Worm (Caenorhabditis elegans): Measurements from ENCODE around the gene klf-1.
A peak's percentile ranks its signal among the peaks of the same experiment; 100 is the strongest.

Gene klf-1

DNA sequence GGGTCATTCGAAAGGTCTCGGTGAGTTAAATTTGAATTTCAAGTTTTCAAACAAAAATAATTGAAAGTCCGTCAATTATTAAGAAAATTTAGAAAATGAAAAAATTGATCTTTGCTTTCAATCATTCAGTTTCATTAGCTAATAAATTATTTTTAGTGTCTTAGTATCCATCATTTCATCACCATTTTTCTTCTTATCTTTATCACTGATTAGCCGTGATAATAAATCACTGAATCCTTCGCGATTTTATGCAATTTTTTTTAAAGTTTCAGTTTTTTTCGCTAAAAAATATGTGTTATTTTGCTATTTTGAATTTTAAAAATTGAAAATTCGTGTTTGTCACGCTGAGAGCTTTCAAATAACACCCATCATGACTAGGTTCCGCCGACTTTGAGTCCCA lies 5.6 kb upstream of the klf-1 start:
- TF ChIP-seq ztf-22 (GFP tag; optimal IDR thresholded peaks at IDR 0.05): no peak
- no peak for TF ChIP-seq sptf-2 (GFP tag; optimal IDR thresholded peaks at IDR 0.05)
- TF ChIP-seq let-607 (tag; optimal IDR thresholded peaks at IDR 0.05): no peak
- TF ChIP-seq D2030.7 (GFP tag; IDR thresholded peaks at IDR 0.05): no peak
- TF ChIP-seq snpc-3.4 (tag; optimal IDR thresholded peaks at IDR 0.05): no peak
- TF ChIP-seq madf-3 (GFP tag; IDR thresholded peaks at IDR 0.05): no peak
- TF ChIP-seq snpc-4 (GFP tag; optimal IDR thresholded peaks at IDR 0.05): no peak
- no peak for TF ChIP-seq snpc-4 (tag; optimal IDR thresholded peaks at IDR 0.05)
- no peak for TF ChIP-seq B0035.1 (tag; optimal IDR thresholded peaks at IDR 0.05)
- TF ChIP-seq Y95B8A.8 (GFP tag; IDR thresholded peaks at IDR 0.05): no peak
- TF ChIP-seq dox-1 (GFP tag; IDR thresholded peaks at IDR 0.05): no peak
- TF ChIP-seq F33H1.4 (GFP tag; IDR thresholded peaks at IDR 0.05): no peak
- TF ChIP-seq madf-6 (GFP tag; IDR thresholded peaks at IDR 0.05): no peak
- no peak for TF ChIP-seq ztf-25 (GFP tag; IDR thresholded peaks at IDR 0.05)
- TF ChIP-seq bed-2 (GFP tag; IDR thresholded peaks at IDR 0.05): no peak
- TF ChIP-seq hlh-12 (tag; optimal IDR thresholded peaks at IDR 0.05): no peak
- no peak for TF ChIP-seq sea-2 (GFP tag; IDR thresholded peaks at IDR 0.05)
- TF ChIP-seq nfyb-1 (GFP tag; IDR thresholded peaks at IDR 0.05): no peak
- TF ChIP-seq F10E7.11 (tag; optimal IDR thresholded peaks at IDR 0.05): no peak
- TF ChIP-seq ztf-26 (tag; optimal IDR thresholded peaks at IDR 0.05): no peak
- no peak for TF ChIP-seq lsy-27 (tag; optimal IDR thresholded peaks at IDR 0.05; ENCODE audit: borderline replicate concordance, insufficient read depth)

DNA sequence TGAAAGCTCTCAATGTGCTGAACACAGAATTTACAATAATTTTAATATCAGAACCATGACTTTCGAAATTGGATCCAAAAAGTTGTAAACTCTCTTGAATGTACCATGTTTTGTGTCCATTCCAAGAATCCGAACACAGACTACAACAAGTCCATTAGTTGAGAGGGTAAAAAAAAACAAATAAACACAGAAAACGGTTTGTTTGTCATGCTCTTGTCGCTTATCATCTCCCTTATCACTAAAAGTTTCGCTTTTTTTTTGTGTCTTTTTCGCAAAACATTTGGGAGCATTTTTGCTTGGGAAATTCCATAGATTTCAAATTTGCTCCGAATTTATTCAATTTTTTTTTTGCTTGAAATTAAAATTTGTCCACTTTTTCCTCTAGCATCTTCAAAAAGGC lies 5.1 kb upstream of the klf-1 start:
- TF ChIP-seq egl-18 (GFP tag; IDR thresholded peaks at IDR 0.05) (no peak), let-607 (tag; optimal IDR thresholded peaks at IDR 0.05) (no peak), F39B2.1 (GFP tag; IDR thresholded peaks at IDR 0.05) (no peak), repo-1 (tag; optimal IDR thresholded peaks at IDR 0.05) (no peak), mxl-1 (tag; optimal IDR thresholded peaks at IDR 0.05) (no peak), aptf-3 (GFP tag; IDR thresholded peaks at IDR 0.05) (no peak), madf-8 (GFP tag; conservative IDR thresholded peaks at IDR 0.05) (no peak), K11D2.4 (GFP tag; IDR thresholded peaks at IDR 0.05) (no peak), ekl-4 (GFP tag; IDR thresholded peaks at IDR 0.05) (no peak), nhr-120 (GFP tag; IDR thresholded peaks at IDR 0.05) (no peak)

DNA sequence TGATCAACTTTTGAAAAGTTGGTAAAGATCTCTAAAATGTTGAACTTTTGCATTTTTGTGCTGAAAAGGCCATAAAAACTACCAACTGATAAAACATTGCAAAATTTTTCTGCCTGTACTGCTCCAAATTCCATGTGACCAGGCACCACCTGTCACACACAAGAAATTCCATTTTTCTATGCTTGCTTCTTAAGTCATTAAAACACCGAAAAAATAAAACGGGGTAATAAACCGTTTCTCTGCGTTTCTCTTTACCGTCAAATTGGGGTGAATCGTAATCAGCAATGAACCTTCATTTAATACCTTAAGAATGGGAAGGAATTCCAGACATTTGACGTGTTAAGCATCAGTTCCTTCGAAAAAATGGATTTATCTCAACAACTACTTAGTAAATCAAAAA lies 4.4 kb upstream of the klf-1 start:
- peak; percentile 89 for TF ChIP-seq nhr-80 (tag; optimal IDR thresholded peaks at IDR 0.05)
- TF ChIP-seq unc-62 (GFP tag; optimal IDR thresholded peaks at IDR 0.05): peak; percentile 74
- TF ChIP-seq dox-1 (GFP tag; IDR thresholded peaks at IDR 0.05): peak; percentile 25; the same call in 1 of the 2 replicates
- TF ChIP-seq F49E8.2 (tag; optimal IDR thresholded peaks at IDR 0.05; ENCODE audit: insufficient read depth): no peak
- no peak for TF ChIP-seq lin-35 (GFP tag; optimal IDR thresholded peaks at IDR 0.05)
- no peak for TF ChIP-seq egrh-3 (GFP tag; IDR thresholded peaks at IDR 0.05)
- TF ChIP-seq tlf-1 (GFP tag; optimal IDR thresholded peaks at IDR 0.05): no peak
- no peak for TF ChIP-seq aptf-3 (GFP tag; IDR thresholded peaks at IDR 0.05)
- no peak for TF ChIP-seq B0019.2 (GFP tag; conservative IDR thresholded peaks at IDR 0.05)
- TF ChIP-seq nhr-120 (GFP tag; IDR thresholded peaks at IDR 0.05): no peak
- TF ChIP-seq cebp-1 (GFP tag; IDR thresholded peaks at IDR 0.05): no peak
- peak; percentile 59 for TF ChIP-seq cebp-1 (tag; optimal IDR thresholded peaks at IDR 0.05)
- no peak for TF ChIP-seq nfyb-1 (GFP tag; IDR thresholded peaks at IDR 0.05)
- no peak for TF ChIP-seq egl-18 (GFP tag; IDR thresholded peaks at IDR 0.05)
- TF ChIP-seq F57C9.4 (tag; optimal IDR thresholded peaks at IDR 0.05): no peak
- TF ChIP-seq egl-44 (GFP tag; IDR thresholded peaks at IDR 0.05): 0 out of 2 replicates have a peak, but pooled peaks have one; percentile 33

Measured in whole organism, young adult.